Fruit fly (Drosophila melanogaster): ENCODE data around the gene SLIRP1.
A peak's percentile ranks its signal among the peaks of the same experiment; 100 is the strongest.

The SLIRP1 gene

DNA sequence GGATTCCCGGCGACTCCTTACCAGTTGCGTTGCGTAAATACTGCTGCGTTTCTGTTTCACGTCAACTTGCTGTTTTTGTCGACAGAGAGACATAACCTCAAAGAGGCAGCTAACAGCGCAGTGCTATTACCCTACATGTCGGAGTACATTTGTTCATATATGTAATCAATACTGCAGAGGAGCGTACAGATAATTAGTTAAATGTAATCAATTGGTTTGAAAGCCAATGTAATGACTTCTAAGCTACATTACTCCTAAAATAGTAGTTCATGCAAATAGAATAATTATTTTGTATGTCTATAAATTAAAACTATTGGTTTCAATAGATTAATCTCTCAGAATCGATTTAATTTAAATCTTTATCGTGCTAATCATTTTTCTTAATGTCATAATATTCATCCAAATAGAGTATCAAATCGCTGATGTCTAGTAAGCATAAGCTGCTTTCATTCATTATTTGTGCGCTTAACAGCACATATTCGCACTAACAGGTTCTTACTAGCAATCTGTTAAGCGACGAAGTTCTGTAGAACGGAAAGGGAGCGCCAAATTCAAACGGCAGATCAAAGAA lies at the start of gene SLIRP1, which contains the start of gene anox:
Gene SLIRP1 (minus strand): TSS at position 95 of the 571 bp plus-strand sequence.
Gene anox (minus strand): TSS at position 95 of the 571 bp plus-strand sequence.
- TF ChIP-seq sage (GFP tag; optimal IDR thresholded peaks at IDR 0.05) (peak; percentile 23), dsf (GFP tag; optimal IDR thresholded peaks at IDR 0.05; ENCODE audit: borderline replicate concordance) (no peak), pan (optimal IDR thresholded peaks at IDR 0.05) (no peak), CG32264 (GFP tag; optimal IDR thresholded peaks at IDR 0.05) (peak; percentile 43), fru (GFP tag; optimal IDR thresholded peaks at IDR 0.05) (peak; percentile 85), woc (GFP tag; optimal IDR thresholded peaks at IDR 0.05) (peak; percentile 92), lola (GFP tag; optimal IDR thresholded peaks at IDR 0.05) (no peak), CrebA (GFP tag; optimal IDR thresholded peaks at IDR 0.05; ENCODE audit: borderline replicate concordance) (no peak), Hr83 (GFP tag; optimal IDR thresholded peaks at IDR 0.05; ENCODE audit: poor library complexity, severe bottlenecking) (peak; percentile 32), Hnf4 (GFP tag; optimal IDR thresholded peaks at IDR 0.05) (peak; percentile 71), Sp1 (GFP tag; optimal IDR thresholded peaks at IDR 0.05) (peak; percentile 87), rgr (GFP tag; optimal IDR thresholded peaks at IDR 0.05) (peak; percentile 79), Myc (optimal IDR thresholded peaks at IDR 0.05) (no peak), Jra (GFP tag; optimal IDR thresholded peaks at IDR 0.05) (peak; percentile 50), dmrt93B (GFP tag; optimal IDR thresholded peaks at IDR 0.05) (peak; percentile 85), Dif (GFP tag; optimal IDR thresholded peaks at IDR 0.05; ENCODE audit: partially characterized antibody) (no peak), Hr78 (GFP tag; optimal IDR thresholded peaks at IDR 0.05) (no peak), tai (GFP tag; optimal IDR thresholded peaks at IDR 0.05) (no peak), GATAd (GFP tag; optimal IDR thresholded peaks at IDR 0.05) (no peak), foxo (GFP tag; optimal IDR thresholded peaks at IDR 0.05) (peak in 1 of 2 experiments; percentile 85), Dfd (GFP tag; optimal IDR thresholded peaks at IDR 0.05) (no peak), jim (GFP tag; optimal IDR thresholded peaks at IDR 0.05) (no peak), ey (GFP tag; optimal IDR thresholded peaks at IDR 0.05) (peak; percentile 76), h (GFP tag; optimal IDR thresholded peaks at IDR 0.05) (peak; percentile 80), CG9705 (GFP tag; optimal IDR thresholded peaks at IDR 0.05) (peak; percentile 74), brk (GFP tag; optimal IDR thresholded peaks at IDR 0.05) (no peak), N (GFP tag; optimal IDR thresholded peaks at IDR 0.05) (no peak), Vsx2 (GFP tag; optimal IDR thresholded peaks at IDR 0.05; ENCODE audit: partially characterized antibody) (no peak), Mio (GFP tag; optimal IDR thresholded peaks at IDR 0.05) (no peak), br (GFP tag; optimal IDR thresholded peaks at IDR 0.05) (peak; percentile 61), dl (GFP tag; optimal IDR thresholded peaks at IDR 0.05; ENCODE audit: insufficient read depth in 1 of 2, partially characterized antibody in 2 of 2) (no peak), Rel (GFP tag; optimal IDR thresholded peaks at IDR 0.05) (no peak), Rel (tag; optimal IDR thresholded peaks at IDR 0.05) (peak; percentile 56), psq (GFP tag; optimal IDR thresholded peaks at IDR 0.05) (peak; percentile 76), Abd-B (GFP tag; optimal IDR thresholded peaks at IDR 0.05) (no peak), usp (GFP tag; optimal IDR thresholded peaks at IDR 0.05) (no peak), sv (GFP tag; optimal IDR thresholded peaks at IDR 0.05) (peak; percentile 83), HLH106 (tag; optimal IDR thresholded peaks at IDR 0.05) (peak; percentile 88), OdsH (GFP tag; optimal IDR thresholded peaks at IDR 0.05) (peak; percentile 82)

DNA sequence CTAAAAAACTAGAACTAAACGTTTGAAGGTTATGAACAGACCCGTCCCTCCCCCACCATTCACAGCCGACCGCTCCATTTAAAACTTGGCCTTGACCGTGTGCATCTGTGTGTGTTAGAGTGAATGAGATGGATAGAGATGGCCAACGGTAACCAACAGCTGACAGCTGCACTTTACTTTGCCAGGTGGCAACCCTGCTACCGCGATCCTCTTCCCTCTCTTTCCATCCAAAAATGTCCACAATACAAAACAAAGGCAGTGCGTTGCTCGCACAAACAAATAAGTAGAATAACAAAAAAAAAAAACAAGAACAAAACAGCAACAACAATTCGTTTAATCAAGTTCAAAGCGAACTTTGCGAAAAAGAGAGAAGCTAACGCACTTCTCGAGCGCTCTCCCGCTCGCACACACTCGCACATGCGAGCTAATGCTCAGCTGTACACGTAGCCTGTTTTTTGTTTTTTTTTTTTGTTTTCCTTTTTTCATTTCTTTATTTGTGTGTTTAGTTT lies 49.4 kb upstream of the SLIRP1 start:
- TF ChIP-seq rgr (GFP tag; optimal IDR thresholded peaks at IDR 0.05) (peak; percentile 4), CG9705 (GFP tag; optimal IDR thresholded peaks at IDR 0.05) (no peak), Vsx2 (GFP tag; optimal IDR thresholded peaks at IDR 0.05; ENCODE audit: partially characterized antibody) (no peak), Dif (GFP tag; optimal IDR thresholded peaks at IDR 0.05; ENCODE audit: partially characterized antibody) (peak; percentile 26), CrebA (GFP tag; optimal IDR thresholded peaks at IDR 0.05; ENCODE audit: borderline replicate concordance) (peak; percentile 90), Jra (GFP tag; optimal IDR thresholded peaks at IDR 0.05) (no peak), pan (optimal IDR thresholded peaks at IDR 0.05) (no peak), Myc (optimal IDR thresholded peaks at IDR 0.05) (no peak), jim (GFP tag; optimal IDR thresholded peaks at IDR 0.05) (peak; percentile 72), br (GFP tag; optimal IDR thresholded peaks at IDR 0.05) (peak; percentile 2), Hr83 (GFP tag; optimal IDR thresholded peaks at IDR 0.05; ENCODE audit: poor library complexity, severe bottlenecking) (peak; percentile 20), OdsH (GFP tag; optimal IDR thresholded peaks at IDR 0.05) (peak; percentile 7), h (GFP tag; optimal IDR thresholded peaks at IDR 0.05) (peak; percentile 37), dmrt93B (GFP tag; optimal IDR thresholded peaks at IDR 0.05) (no peak), Hnf4 (GFP tag; optimal IDR thresholded peaks at IDR 0.05) (no peak), sage (GFP tag; optimal IDR thresholded peaks at IDR 0.05) (no peak), Rel (GFP tag; optimal IDR thresholded peaks at IDR 0.05) (no peak), Rel (tag; optimal IDR thresholded peaks at IDR 0.05) (peak; percentile 5)

Measured in whole organism, wandering third instar larva.